Worm (Caenorhabditis elegans) whole organism, early embryonic: ENCODE data around the gene Y39G8B.2.
"Not testable (repeated sequence)": the region's sequence is repeated elsewhere in the genome, so short reads cannot be mapped to it uniquely, and the experiment has no call there.

Experiments
- B0310.2 ChIP-seq: sonication (generic microtip); optimal IDR thresholded peaks from 2 replicates; lab custom pipeline; 2016; ENCODE audit warnings: mild to moderate bottlenecking, missing genetic modification characterization, missing compliant biosample characterization
- F13C5.2 ChIP-seq: sonication (generic microtip); optimal IDR thresholded peaks from 2 replicates; lab custom pipeline; 2017; ENCODE audit warnings: mild to moderate bottlenecking, missing genetic modification characterization, inconsistent platforms, missing compliant biosample characterization
- aly-1 ChIP-seq: sonication (generic microtip); optimal IDR thresholded peaks from 2 replicates; lab custom pipeline; 2016; ENCODE audit warnings: missing genetic modification characterization, missing compliant biosample characterization
- ama-1 ChIP-seq: fragments of 150-350 bp; optimal IDR thresholded peaks from 2 replicates; lab custom pipeline; 2014
- ceh-13 ChIP-seq: fragments of 200-800 bp; sonication (Bioruptor generic); optimal IDR thresholded peaks from 2 replicates; lab custom pipeline; 2018; ENCODE audit warnings: mild to moderate bottlenecking, missing genetic modification characterization, missing compliant biosample characterization
- ceh-36 ChIP-seq: sonication (generic microtip); optimal IDR thresholded peaks from 2 replicates; lab custom pipeline; 2016; ENCODE audit warnings: missing genetic modification characterization, inconsistent platforms, missing compliant biosample characterization
- ets-7 ChIP-seq: sonication (generic microtip); optimal IDR thresholded peaks from 2 replicates; lab custom pipeline; 2016; ENCODE audit warnings: missing genotype, missing genetic modification characterization, missing compliant biosample characterization
- flt-1 ChIP-seq: fragments of 200-800 bp; sonication (Bioruptor generic); IDR thresholded peaks from 2 replicates; pipeline ENCODE4 v1.3.6; 2022; ENCODE audit warnings: missing genetic modification characterization, missing compliant biosample characterization
- hmbx-1 ChIP-seq: sonication (generic microtip); optimal IDR thresholded peaks from 2 replicates; lab custom pipeline; 2016; ENCODE audit warnings: mild to moderate bottlenecking, missing genetic modification characterization, missing compliant biosample characterization
- hmg-4 ChIP-seq: fragments of 200-800 bp; sonication (Bioruptor generic); optimal IDR thresholded peaks from 2 replicates; lab custom pipeline; 2018; ENCODE audit warnings: mild to moderate bottlenecking, missing genetic modification characterization, missing compliant biosample characterization
- hnd-1 ChIP-seq: sonication (generic microtip); optimal IDR thresholded peaks from 2 replicates; lab custom pipeline; 2016; ENCODE audit warnings: missing genetic modification characterization, missing compliant biosample characterization
- pes-1 ChIP-seq: fragments of 200-800 bp; sonication (Bioruptor generic); IDR thresholded peaks from 2 replicates; pipeline ENCODE4 v1.3.6; 2022; ENCODE audit warnings: missing genetic modification reagents, missing genetic modification characterization, missing compliant biosample characterization
- scrt-1 ChIP-seq: fragments of 200-800 bp; sonication (Bioruptor generic); IDR thresholded peaks from 2 replicates; pipeline ENCODE4 v1.3.6; 2022; ENCODE audit warnings: missing genetic modification characterization, missing compliant biosample characterization
- sea-1 ChIP-seq: fragments of 200-800 bp; sonication (Bioruptor generic); conservative IDR thresholded peaks from 2 replicates; pipeline ENCODE4 v1.3.6; 2022; ENCODE audit warnings: missing genetic modification characterization, missing compliant biosample characterization
- tbx-11 ChIP-seq: fragments of 200-800 bp; sonication (Bioruptor generic); IDR thresholded peaks from 2 replicates; pipeline ENCODE4 v1.3.6; 2022; ENCODE audit warnings: missing genetic modification characterization, missing compliant biosample characterization
- tbx-37 ChIP-seq: fragments of 200-800 bp; sonication (Bioruptor generic); conservative IDR thresholded peaks from 2 replicates; pipeline ENCODE4 v1.3.6; 2022; ENCODE audit warnings: missing genetic modification reagents, missing genetic modification characterization, missing compliant biosample characterization
- tra-4 ChIP-seq: sonication (generic microtip); optimal IDR thresholded peaks from 2 replicates; lab custom pipeline; 2017; ENCODE audit warnings: missing genetic modification characterization, missing compliant biosample characterization

The Y39G8B.2 gene

ce11 chrII:14000044-14000443 lies 24.0 kb upstream of the Y39G8B.2 start, which contains the start of gene F01D5.3:
TSS of gene F01D5.3 (minus strand) at chrII:14000144.
- not testable (repeated sequence) for TF ChIP-seq hmg-4; ets-7 (tag; lab: Kevin White, UChicago); hmbx-1 (tag; lab: Kevin White, UChicago)

- TF ChIP-seq F13C5.2 (tag; lab: Kevin White, UChicago) = no peak
- TF ChIP-seq tra-4 (tag; lab: Kevin White, UChicago) = no peak
- no peak for TF ChIP-seq tbx-37 (GFP tag; lab: Robert Waterston, UW)
- no peak for TF ChIP-seq aly-1 (tag; lab: Kevin White, UChicago)
- TF ChIP-seq pes-1 (GFP tag; lab: Robert Waterston, UW) = no peak
Observed at ce11 chrII:13998964-13999363, 22.9 kb upstream of the Y39G8B.2 start, which contains the start of gene F01D5.2. TSS of gene F01D5.2 (minus strand) at chrII:13999064.

DNA sequence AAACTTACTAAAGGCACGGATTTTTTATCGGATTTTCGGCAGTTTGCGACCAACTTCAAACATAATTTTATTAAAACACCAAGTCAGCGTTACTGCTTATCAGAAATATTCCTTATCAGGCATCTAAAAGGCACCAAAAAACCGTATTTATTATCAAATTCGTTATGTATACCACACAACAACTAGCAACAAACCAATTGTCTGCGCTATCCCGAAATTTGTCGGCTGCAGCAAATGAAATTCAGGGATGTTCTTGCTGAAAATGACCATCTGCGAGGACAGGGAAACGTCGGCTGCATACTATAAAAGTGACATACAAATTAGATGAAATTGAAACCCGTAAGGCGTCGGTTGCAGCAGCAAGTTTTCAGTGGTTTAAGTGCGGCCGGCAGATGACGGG lies 22.0 kb upstream of the Y39G8B.2 start:
- TF ChIP-seq tbx-11 (GFP tag; lab: Robert Waterston, UW) (no peak), ets-7 (tag; lab: Kevin White, UChicago) (no peak), hmg-4 (no peak), hmbx-1 (tag; lab: Kevin White, UChicago) (no peak), scrt-1 (no peak), ceh-36 (tag; lab: Kevin White, UChicago) (no peak), sea-1 (no peak), F13C5.2 (tag; lab: Kevin White, UChicago) (no peak), hnd-1 (no peak), ceh-13 (no peak)

DNA sequence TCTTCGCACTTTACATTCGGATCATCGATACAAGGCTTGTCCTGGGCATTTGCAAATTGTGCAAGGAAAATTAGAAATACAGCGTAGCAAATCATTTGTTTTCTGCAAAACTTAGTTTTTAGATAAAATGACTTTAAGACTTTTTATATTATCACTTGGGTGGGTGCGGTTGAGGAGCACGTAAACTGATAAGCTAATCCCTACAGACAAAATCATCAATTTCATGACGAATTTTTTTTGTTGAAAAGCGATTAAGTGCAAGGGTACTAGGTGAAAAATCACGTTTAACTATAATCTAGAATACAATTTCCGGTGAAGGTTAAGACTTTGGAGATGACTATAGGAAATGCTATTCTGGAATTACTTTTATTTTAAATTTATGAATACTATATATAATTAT lies 21.5 kb upstream of the Y39G8B.2 start, which contains the start of gene F01D5.1:
Gene F01D5.1 (minus strand): TSS at position 105 of the 400 bp plus-strand sequence.
- no peak for TF ChIP-seq hnd-1
- TF ChIP-seq ceh-13 = no peak
- TF ChIP-seq tbx-37 (GFP tag; lab: Robert Waterston, UW) = no peak
- TF ChIP-seq scrt-1 = no peak
- TF ChIP-seq hmg-4 = no peak
- no peak for TF ChIP-seq ceh-36 (tag; lab: Kevin White, UChicago)
- no peak for TF ChIP-seq hmbx-1 (tag; lab: Kevin White, UChicago)
- TF ChIP-seq B0310.2 (tag; lab: Kevin White, UChicago) = no peak
- no peak for TF ChIP-seq sea-1
- TF ChIP-seq tbx-11 (GFP tag; lab: Robert Waterston, UW) = no peak
- no peak for TF ChIP-seq aly-1 (tag; lab: Kevin White, UChicago)
- no peak for TF ChIP-seq F13C5.2 (tag; lab: Kevin White, UChicago)
- TF ChIP-seq ama-1 = no peak
- no peak for TF ChIP-seq ets-7 (tag; lab: Kevin White, UChicago)
- no peak for TF ChIP-seq tra-4 (tag; lab: Kevin White, UChicago)
- TF ChIP-seq flt-1 (GFP tag; lab: Robert Waterston, UW) = no peak
- TF ChIP-seq pes-1 (GFP tag; lab: Robert Waterston, UW) = no peak

DNA sequence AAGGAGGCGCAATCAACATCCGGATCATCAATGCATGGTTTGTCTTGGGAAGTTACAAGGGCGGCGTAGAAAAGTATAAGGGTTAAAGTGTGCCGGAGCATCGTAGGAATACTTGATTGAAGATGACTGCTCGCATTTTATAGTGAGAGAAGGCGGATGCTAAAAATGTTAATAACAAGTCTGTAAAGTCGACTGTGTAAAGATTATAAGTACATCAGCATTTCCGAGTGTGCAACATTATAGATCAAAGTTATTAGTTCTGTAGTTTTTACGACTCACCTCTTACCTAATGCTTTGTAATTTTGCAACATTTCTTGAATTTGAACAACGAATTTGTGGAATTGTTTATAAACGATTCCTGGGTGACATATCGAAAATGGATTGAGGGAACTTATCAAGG lies 18.9 kb upstream of the Y39G8B.2 start, which contains the start of gene Y39G8B.7:
Gene Y39G8B.7 (minus strand): TSS at position 101 of the 400 bp plus-strand sequence.
- TF ChIP-seq F13C5.2 (tag; lab: Kevin White, UChicago) (no peak), tbx-37 (GFP tag; lab: Robert Waterston, UW) (no peak), tbx-11 (GFP tag; lab: Robert Waterston, UW) (no peak), ceh-36 (tag; lab: Kevin White, UChicago) (no peak), hmbx-1 (tag; lab: Kevin White, UChicago) (no peak), pes-1 (GFP tag; lab: Robert Waterston, UW) (no peak), ceh-13 (no peak), scrt-1 (no peak), ets-7 (tag; lab: Kevin White, UChicago) (no peak), B0310.2 (tag; lab: Kevin White, UChicago) (no peak), ama-1 (no peak), tra-4 (tag; lab: Kevin White, UChicago) (no peak), flt-1 (GFP tag; lab: Robert Waterston, UW) (no peak), aly-1 (tag; lab: Kevin White, UChicago) (no peak)

ce11 chrII:13991741-13992140 lies 15.7 kb upstream of the Y39G8B.2 start, which contains the start of gene Y39G8B.5:
TSS of gene Y39G8B.5 (minus strand) at chrII:13991841.
- TF ChIP-seq tbx-11 (GFP tag; lab: Robert Waterston, UW) = no peak
- TF ChIP-seq hmg-4 = no peak
- no peak for TF ChIP-seq sea-1
- no peak for TF ChIP-seq F13C5.2 (tag; lab: Kevin White, UChicago)
- no peak for TF ChIP-seq tbx-37 (GFP tag; lab: Robert Waterston, UW)
- no peak for TF ChIP-seq ama-1
- TF ChIP-seq flt-1 (GFP tag; lab: Robert Waterston, UW) = no peak

- TF ChIP-seq hmbx-1 (tag; lab: Kevin White, UChicago) = peak; percentile 54
Observed at ce11 chrII:13986061-13986460, 10.0 kb upstream of the Y39G8B.2 start.

DNA sequence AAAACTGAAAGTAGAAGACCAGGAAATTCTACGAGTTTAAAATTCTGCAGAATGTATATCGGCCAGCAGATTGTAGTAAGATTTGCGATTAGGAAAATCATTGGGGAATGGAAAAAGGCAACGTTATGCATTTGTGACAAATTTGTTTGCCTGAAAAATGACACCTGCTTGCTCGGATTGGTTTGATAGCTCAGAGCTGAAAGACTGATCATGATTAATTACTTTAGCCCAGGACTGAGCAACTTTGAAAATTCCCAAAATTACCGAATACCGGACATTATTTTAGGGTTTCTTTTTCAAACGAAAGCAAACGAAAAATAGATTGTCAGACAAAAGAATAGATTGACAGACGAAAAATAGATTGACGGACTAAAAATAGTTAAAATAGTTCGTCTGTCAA lies 8.5 kb upstream of the Y39G8B.2 start, which contains the start of gene sre-47:
Gene sre-47 (minus strand): TSS at position 101 of the 400 bp plus-strand sequence.
- TF ChIP-seq ama-1 (no peak), pes-1 (GFP tag; lab: Robert Waterston, UW) (no peak), tbx-11 (GFP tag; lab: Robert Waterston, UW) (no peak), B0310.2 (tag; lab: Kevin White, UChicago) (no peak), hmg-4 (no peak), flt-1 (GFP tag; lab: Robert Waterston, UW) (no peak), tra-4 (tag; lab: Kevin White, UChicago) (no peak), scrt-1 (no peak), tbx-37 (GFP tag; lab: Robert Waterston, UW) (no peak), F13C5.2 (tag; lab: Kevin White, UChicago) (no peak), ceh-36 (tag; lab: Kevin White, UChicago) (no peak), sea-1 (no peak)
